Worm (Caenorhabditis elegans): ENCODE results near the gene C29E4.12.

C29E4.12 gene

DNA sequence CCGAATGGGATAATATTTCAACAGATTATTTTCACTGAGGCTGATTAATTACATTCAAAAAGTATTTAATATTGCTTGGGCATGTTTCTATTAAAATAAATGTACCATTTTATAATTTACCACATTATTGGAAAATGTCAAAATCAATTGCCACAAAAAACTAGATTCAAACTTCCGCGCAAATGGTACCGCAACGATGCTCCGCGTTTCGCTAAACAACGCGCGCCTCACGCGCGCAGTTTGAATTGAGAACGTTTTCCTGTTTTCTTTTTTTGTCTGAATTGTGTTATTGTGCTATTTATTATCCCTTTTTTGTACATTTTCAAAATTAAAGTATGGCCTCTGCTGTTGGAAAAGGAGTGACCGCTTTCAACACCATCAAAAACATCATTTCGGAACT lies at the start of gene C29E4.12:
Gene C29E4.12 (plus strand): TSS at position 333 of the 400 bp plus-strand sequence.
- peak; percentile 11 for TF ChIP-seq nhr-11 (tag; optimal IDR thresholded peaks at IDR 0.05)
- peak; percentile 52 for TF ChIP-seq nhr-28 (tag; optimal IDR thresholded peaks at IDR 0.05)
- peak in 1 of 2 experiments; percentile 83 for TF ChIP-seq lsy-2 (tag; optimal IDR thresholded peaks at IDR 0.05)
- TF ChIP-seq T20F7.1 (GFP tag; optimal IDR thresholded peaks at IDR 0.05) = peak; percentile 99
- no peak for TF ChIP-seq nhr-102 (tag; optimal IDR thresholded peaks at IDR 0.05)
- no peak for TF ChIP-seq unc-130 (GFP tag; optimal IDR thresholded peaks at IDR 0.05)
- peak; percentile 77 for TF ChIP-seq mes-2 (tag; optimal IDR thresholded peaks at IDR 0.05; ENCODE audit: poor library complexity, severe bottlenecking)
- TF ChIP-seq saeg-2 (GFP tag; IDR thresholded peaks at IDR 0.05) = no peak
- TF ChIP-seq egl-27 (tag; optimal IDR thresholded peaks at IDR 0.05) = no peak
- TF ChIP-seq nhr-237 (tag; optimal IDR thresholded peaks at IDR 0.05) = no peak
- TF ChIP-seq aha-1 (tag) = peak; percentile 62
- TF ChIP-seq nhr-10 (tag; optimal IDR thresholded peaks at IDR 0.05) = no peak
- TF ChIP-seq hif-1 (tag; optimal IDR thresholded peaks at IDR 0.05) = peak in 1 of 2 experiments; percentile 27
- TF ChIP-seq tag-97 (GFP tag; IDR thresholded peaks at IDR 0.05) = no peak
- peak; percentile 26 for TF ChIP-seq dve-1 (tag; optimal IDR thresholded peaks at IDR 0.05; ENCODE audit: insufficient read depth)
- TF ChIP-seq dpl-1 (GFP tag; optimal IDR thresholded peaks at IDR 0.05) = peak; percentile 96
- no peak for TF ChIP-seq spr-1 (tag; optimal IDR thresholded peaks at IDR 0.05)
- TF ChIP-seq ctbp-1 (GFP tag; IDR thresholded peaks at IDR 0.05) = no peak
- TF ChIP-seq hlh-30 (tag; optimal IDR thresholded peaks at IDR 0.05; ENCODE audit: insufficient read depth) = peak; percentile 79
- peak; percentile 38 for TF ChIP-seq fkh-10 (GFP tag; optimal IDR thresholded peaks at IDR 0.05)
- TF ChIP-seq cey-2 (tag; optimal IDR thresholded peaks at IDR 0.05; ENCODE audit: borderline replicate concordance, insufficient read depth) = no peak
- no peak for TF ChIP-seq tra-1 (GFP tag; IDR thresholded peaks at IDR 0.05)
- no peak for TF ChIP-seq fos-1 (tag; optimal IDR thresholded peaks at IDR 0.05)
- TF ChIP-seq nhr-6 (tag; optimal IDR thresholded peaks at IDR 0.05) = peak; percentile 45
- no peak for TF ChIP-seq aly-2 (tag; optimal IDR thresholded peaks at IDR 0.05)
- no peak for TF ChIP-seq arid-1 (GFP tag; conservative IDR thresholded peaks at IDR 0.05)
- no peak for TF ChIP-seq spr-3 (GFP tag; optimal IDR thresholded peaks at IDR 0.05)
- no peak for TF ChIP-seq snpc-4 (tag; optimal IDR thresholded peaks at IDR 0.05)
- TF ChIP-seq nhr-25 (tag; optimal IDR thresholded peaks at IDR 0.05; ENCODE audit: borderline replicate concordance, insufficient read depth) = peak; percentile 55
- peak; percentile 94 for TF ChIP-seq Y48G9A.11 (GFP tag; IDR thresholded peaks at IDR 0.05)
- TF ChIP-seq zag-1 (tag; optimal IDR thresholded peaks at IDR 0.05) = no peak
- TF ChIP-seq mep-1 (tag; optimal IDR thresholded peaks at IDR 0.05) = no peak
- peak; percentile 65; the same call in 1 of the 2 replicates for TF ChIP-seq hmg-1.1 (GFP tag; IDR thresholded peaks at IDR 0.05)

DNA sequence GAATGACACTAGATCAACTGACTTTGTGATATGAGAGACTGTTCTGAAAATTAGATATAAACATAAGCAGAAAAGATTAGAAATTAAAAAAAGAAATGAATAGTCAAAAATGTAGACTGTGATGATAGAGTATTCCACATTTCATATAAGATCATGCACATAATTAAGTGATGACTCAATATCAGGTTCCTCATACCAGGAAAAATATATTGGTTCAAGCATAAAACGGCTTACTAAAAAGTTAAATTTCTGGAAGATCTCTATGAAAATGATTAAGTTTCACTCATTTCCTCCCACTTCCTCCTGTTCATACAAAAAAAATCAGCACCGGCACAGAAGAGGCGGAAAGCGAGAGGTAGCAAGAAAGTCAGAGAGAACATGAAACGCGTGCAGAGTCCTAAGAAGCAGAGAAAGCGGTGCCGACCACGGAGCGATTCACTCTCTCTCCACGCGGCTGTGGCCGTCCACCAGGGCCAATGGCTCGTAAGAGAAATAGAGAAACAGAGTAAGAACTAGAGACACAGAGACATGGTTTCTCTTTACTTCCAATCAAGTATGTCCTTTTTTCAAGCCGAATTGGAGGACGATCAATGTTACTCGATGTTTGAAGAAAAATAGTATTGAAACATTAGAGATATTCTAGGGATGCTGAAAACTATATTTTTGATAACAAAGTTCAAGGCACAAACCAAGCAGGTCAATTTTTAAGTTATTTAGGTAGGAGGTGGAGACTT lies 49.2 kb upstream of the C29E4.12 start, which contains the start of the genes ZK688.5 and fahd-1:
Gene ZK688.5 (minus strand): TSS at position 51 of the 734 bp plus-strand sequence.
Gene fahd-1 (plus strand): TSS at position 684 of the 734 bp plus-strand sequence.
- no peak for TF ChIP-seq attf-4 (tag; optimal IDR thresholded peaks at IDR 0.05)
- peak; percentile 40 for TF ChIP-seq T20F7.1 (GFP tag; optimal IDR thresholded peaks at IDR 0.05)
- TF ChIP-seq daf-16 (GFP tag; optimal IDR thresholded peaks at IDR 0.05) = no peak
- TF ChIP-seq daf-16 (tag; optimal IDR thresholded peaks at IDR 0.05) = peak; percentile 58
- peak; percentile 31 for TF ChIP-seq nhr-48 (tag; optimal IDR thresholded peaks at IDR 0.05)
- TF ChIP-seq ceh-20 (GFP tag; IDR thresholded peaks at IDR 0.05) = 0 out of 2 replicates have a peak, but pooled peaks have one; percentile 46
- no peak for TF ChIP-seq lin-15B (tag; optimal IDR thresholded peaks at IDR 0.05)
- no peak for TF ChIP-seq dmd-8 (GFP tag; IDR thresholded peaks at IDR 0.05)
- TF ChIP-seq dmd-6 (GFP tag; IDR thresholded peaks at IDR 0.05) = peak; percentile 72
- TF ChIP-seq mep-1 (tag; optimal IDR thresholded peaks at IDR 0.05) = peak; percentile 88
- TF ChIP-seq ctbp-1 (GFP tag; IDR thresholded peaks at IDR 0.05) = peak; percentile 57
- no peak for TF ChIP-seq ces-1 (GFP tag; optimal IDR thresholded peaks at IDR 0.05)
- peak; percentile 55 for TF ChIP-seq lin-38 (GFP tag; IDR thresholded peaks at IDR 0.05)
- TF ChIP-seq arid-1 (GFP tag; conservative IDR thresholded peaks at IDR 0.05) = peak; percentile 47; the same call in 1 of the 2 replicates
- no peak; the same call in 1 of the 2 replicates for TF ChIP-seq pha-4 (GFP tag; IDR thresholded peaks at IDR 0.05)
- TF ChIP-seq pha-4 (tag; optimal IDR thresholded peaks at IDR 0.05) = peak; percentile 63
- TF ChIP-seq Y48G9A.11 (GFP tag; IDR thresholded peaks at IDR 0.05) = no peak
- peak; percentile 72 for TF ChIP-seq mes-2 (tag; optimal IDR thresholded peaks at IDR 0.05; ENCODE audit: poor library complexity, severe bottlenecking)
- TF ChIP-seq nhr-11 (tag; optimal IDR thresholded peaks at IDR 0.05) = peak; percentile 78
- 0 out of 2 replicates have a peak, but pooled peaks have one; percentile 25 for TF ChIP-seq php-3 (GFP tag; IDR thresholded peaks at IDR 0.05)
- peak; percentile 47 for TF ChIP-seq nhr-6 (tag; optimal IDR thresholded peaks at IDR 0.05)
- peak; percentile 65 for TF ChIP-seq aha-1 (tag)
- TF ChIP-seq tag-97 (GFP tag; IDR thresholded peaks at IDR 0.05) = no peak
- TF ChIP-seq mdl-1 (tag; optimal IDR thresholded peaks at IDR 0.05) = peak; percentile 68 to 94
- peak; percentile 72 for TF ChIP-seq nhr-28 (tag; optimal IDR thresholded peaks at IDR 0.05)
- TF ChIP-seq dve-1 (tag; optimal IDR thresholded peaks at IDR 0.05; ENCODE audit: insufficient read depth) = peak; percentile 75
